Worm (Caenorhabditis elegans) whole organism, late embryonic: Measurements from ENCODE around the gene T20B3.1.

Experiments used
- ama-1 ChIP-seq: fragments of 150-350 bp; optimal IDR thresholded peaks from 2 replicates; lab custom pipeline; 2014
- nhr-11 ChIP-seq: fragments of 150-350 bp; optimal IDR thresholded peaks from 2 replicates; lab custom pipeline; 2014; ENCODE audit warnings: missing biosample characterization, missing genetic modification characterization
- pqm-1 ChIP-seq: sonication (generic microtip); optimal IDR thresholded peaks from 2 replicates; lab custom pipeline; 2016; ENCODE audit warnings: missing genetic modification characterization, missing compliant biosample characterization

DNA sequence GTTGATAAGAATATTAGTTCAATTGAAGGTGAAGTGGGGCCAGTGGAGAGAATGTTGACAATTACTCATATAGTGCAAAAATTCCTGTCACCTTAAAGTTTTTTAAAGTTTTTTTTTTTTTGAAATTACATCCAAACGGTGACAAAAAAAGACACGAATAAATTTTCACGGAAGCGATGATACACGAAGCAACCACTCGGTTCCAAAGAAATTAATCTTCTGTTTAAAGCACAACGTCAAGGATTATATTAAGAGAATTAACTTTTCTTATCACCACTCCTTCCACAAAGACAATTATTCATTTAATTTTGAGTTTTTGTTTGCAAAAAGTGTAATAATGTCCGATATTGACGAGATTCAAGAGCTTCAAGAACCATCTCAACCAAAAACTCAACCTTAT, 50.0 kb downstream of the T20B3.1 start, which contains the start of gene clec-28:
- TF ChIP-seq pqm-1 (tag; lab: Kevin White, UChicago), result no peak
- no peak for TF ChIP-seq nhr-11
- TF ChIP-seq ama-1 (lab: Kevin White, UChicago), result no peak
